Fruit fly (Drosophila melanogaster) whole organism, embryonic: ENCODE measurements around the gene Kaz-m1.

ENCODE experiments used
- Adf1 ChIP-seq: fragments of 200-800 bp; sonication (Bioruptor generic); IDR thresholded peaks from 2 replicates; pipeline ENCODE4 v1.3.6; 2022; ENCODE audit warnings: missing biosample characterization, missing genetic modification characterization
- CG10431 ChIP-seq: fragments of 200-800 bp; sonication (Bioruptor generic); optimal IDR thresholded peaks from 3 replicates; lab custom pipeline; 2018; ENCODE audit warnings: missing biosample characterization, mild to moderate bottlenecking, missing genetic modification characterization
- CG10565 ChIP-seq: fragments of 200-800 bp; sonication (Bioruptor generic); optimal IDR thresholded peaks from 3 replicates; lab custom pipeline; 2016; ENCODE audit warnings: missing biosample characterization, mild to moderate bottlenecking, missing genetic modification characterization
- CG10959 ChIP-seq: fragments of 200-800 bp; sonication (Bioruptor generic); IDR thresholded peaks from 2 replicates; pipeline ENCODE4 v1.3.6; 2022; ENCODE audit warnings: missing biosample characterization, missing genetic modification characterization
- CG13424 ChIP-seq: fragments of 200-800 bp; sonication (Bioruptor generic); optimal IDR thresholded peaks from 2 replicates; lab custom pipeline; 2019; ENCODE audit warnings: missing biosample characterization, mild to moderate bottlenecking, missing genetic modification characterization, moderate library complexity
- CG15514 ChIP-seq: fragments of 200-800 bp; sonication (Bioruptor generic); optimal IDR thresholded peaks from 3 replicates; lab custom pipeline; 2017; ENCODE audit warnings: missing biosample characterization, missing genetic modification characterization, mild to moderate bottlenecking, moderate library complexity, missing genetic modification reagents
- CG16779 ChIP-seq: fragments of 200-800 bp; sonication (Bioruptor generic); IDR thresholded peaks from 2 replicates; pipeline ENCODE4 v1.3.6; 2022; ENCODE audit warnings: missing biosample characterization, missing genetic modification characterization
- CG18011 ChIP-seq: fragments of 200-800 bp; sonication (Bioruptor generic); optimal IDR thresholded peaks from 2 replicates; lab custom pipeline; 2017; ENCODE audit warnings: missing biosample characterization, missing genetic modification characterization, mild to moderate bottlenecking, moderate library complexity, missing genotype
- CG18262 ChIP-seq: fragments of 200-800 bp; optimal IDR thresholded peaks from 3 replicates; lab custom pipeline; 2019; ENCODE audit warnings: missing biosample characterization, mild to moderate bottlenecking, missing genetic modification characterization, moderate library complexity
- CG31365 ChIP-seq: fragments of 200-800 bp; sonication (Bioruptor generic); optimal IDR thresholded peaks from 2 replicates; lab custom pipeline; 2018; ENCODE audit warnings: missing biosample characterization, mild to moderate bottlenecking, missing genetic modification characterization
- CG31441 ChIP-seq: fragments of 200-800 bp; sonication (Bioruptor generic); IDR thresholded peaks from 2 replicates; pipeline ENCODE4 v1.3.6; 2022; ENCODE audit warnings: missing biosample characterization, missing genetic modification characterization
- CG32767 ChIP-seq: fragments of 200-800 bp; sonication (Bioruptor generic); IDR thresholded peaks from 2 replicates; pipeline ENCODE4 v1.3.6; 2022; ENCODE audit warnings: missing biosample characterization, missing genetic modification characterization
- CG34422 ChIP-seq: fragments of 200-800 bp; sonication (Bioruptor generic); IDR thresholded peaks from 3 replicates; pipeline ENCODE4 v1.3.6; 2022; ENCODE audit warnings: missing biosample characterization, missing genetic modification characterization
- CG3726 ChIP-seq: fragments of 200-800 bp; sonication (Bioruptor generic); IDR thresholded peaks from 3 replicates; pipeline ENCODE4, ENCODE4 v1.3.6; 2022; ENCODE audit warnings: missing biosample characterization, missing genetic modification characterization
- CG43689 ChIP-seq: fragments of 200-800 bp; sonication (Bioruptor generic); IDR thresholded peaks from 2 replicates; pipeline ENCODE4 v1.3.6; 2022; ENCODE audit warnings: missing biosample characterization, missing genetic modification characterization
- CG5180 ChIP-seq: fragments of 200-800 bp; sonication (Bioruptor generic); optimal IDR thresholded peaks from 3 replicates; lab custom pipeline; 2017; ENCODE audit warnings: missing biosample characterization, missing genetic modification characterization, mild to moderate bottlenecking, moderate library complexity, missing genetic modification reagents
- CG7745 ChIP-seq: fragments of 200-800 bp; sonication (Bioruptor generic); optimal IDR thresholded peaks from 2 replicates; lab custom pipeline; 2018; ENCODE audit warnings: missing biosample characterization, mild to moderate bottlenecking, missing genetic modification characterization, moderate library complexity
- CG9876 ChIP-seq: fragments of 200-800 bp; sonication (Bioruptor generic); optimal IDR thresholded peaks from 2 replicates; lab custom pipeline; 2016; ENCODE audit warnings: missing biosample characterization, missing genetic modification characterization
- CHES-1-like ChIP-seq: fragments of 200-800 bp; sonication (Bioruptor generic); optimal IDR thresholded peaks from 2 replicates; lab custom pipeline; 2016; ENCODE audit warnings: missing biosample characterization, missing genetic modification characterization
- Camta ChIP-seq: fragments of 200-800 bp; sonication (Bioruptor generic); optimal IDR thresholded peaks from 2 replicates; lab custom pipeline; 2016; ENCODE audit warnings: missing biosample characterization, missing genetic modification characterization
- Dek ChIP-seq: fragments of 200-800 bp; sonication (Bioruptor generic); optimal IDR thresholded peaks from 3 replicates; lab custom pipeline; 2019; ENCODE audit warnings: missing biosample characterization, mild to moderate bottlenecking, missing genetic modification characterization, moderate library complexity
- Doc2 ChIP-seq: fragments of 200-800 bp; sonication (Bioruptor generic); IDR thresholded peaks from 2 replicates; pipeline ENCODE4 v1.3.6; 2022; ENCODE audit warnings: missing biosample characterization, missing genetic modification characterization
- Fer3 ChIP-seq: fragments of 200-800 bp; sonication (Bioruptor generic); optimal IDR thresholded peaks from 2 replicates; lab custom pipeline; 2018; ENCODE audit warnings: missing biosample characterization, mild to moderate bottlenecking, missing genetic modification characterization, moderate library complexity
- Hr39 ChIP-seq: fragments of >200 bp; optimal IDR thresholded peaks from 2 replicates; lab custom pipeline; 2017
- Med ChIP-seq: fragments of 200-800 bp; sonication (Bioruptor generic); peaks from one replicate; lab custom pipeline; 2016; ENCODE audit warnings: missing biosample characterization, missing genetic modification characterization, mild to moderate bottlenecking, inconsistent platforms, moderate library complexity
- Mrtf ChIP-seq: fragments of 200-800 bp; sonication (Bioruptor generic); IDR thresholded peaks from 3 replicates; pipeline ENCODE4 v1.3.6; 2022; ENCODE audit warnings: missing biosample characterization, missing genetic modification characterization
- Rfx ChIP-seq: fragments of 200-800 bp; sonication (Bioruptor generic); IDR thresholded peaks from 2 replicates; pipeline ENCODE4 v1.3.6; 2022; ENCODE audit warnings: missing biosample characterization, missing genetic modification characterization
- Trl ChIP-seq, 3 experiments: fragments of >200 bp in 2 of 3; fragments of 200-800 bp in 1 of 3; sonication (Bioruptor generic) in 1 of 3; optimal IDR thresholded peaks; 2 replicates in 1 of 3; 3 replicates in 2 of 3; lab custom pipeline; 2016 to 2017; ENCODE audit warnings: missing biosample characterization in 1 of 3, missing genetic modification characterization in 1 of 3
- abd-A ChIP-seq: fragments of 200-800 bp; sonication (Bioruptor generic); optimal IDR thresholded peaks from 3 replicates; lab custom pipeline; 2019; ENCODE audit warnings: missing biosample characterization, mild to moderate bottlenecking, missing genetic modification characterization, moderate library complexity
- ac ChIP-seq: fragments of 200-800 bp; sonication (Bioruptor generic); optimal IDR thresholded peaks from 3 replicates; lab custom pipeline; 2017; ENCODE audit warnings: missing biosample characterization, mild to moderate bottlenecking, missing genetic modification characterization
- btn ChIP-seq: fragments of 200-800 bp; sonication (Bioruptor generic); optimal IDR thresholded peaks from 2 replicates; lab custom pipeline; 2016; ENCODE audit warnings: missing biosample characterization, missing genetic modification characterization
- cato ChIP-seq: fragments of 200-800 bp; sonication (Bioruptor generic); optimal IDR thresholded peaks from 2 replicates; lab custom pipeline; 2016; ENCODE audit warnings: missing biosample characterization, missing genetic modification characterization, borderline replicate concordance
- crc ChIP-seq: fragments of 200-800 bp; sonication (Bioruptor generic); optimal IDR thresholded peaks from 2 replicates; lab custom pipeline; 2016; ENCODE audit warnings: missing biosample characterization, missing genetic modification characterization
- croc ChIP-seq: fragments of 200-800 bp; sonication (Bioruptor generic); conservative IDR thresholded peaks from 3 replicates; pipeline ENCODE4 v1.3.6; 2022; ENCODE audit warnings: missing biosample characterization, missing genetic modification characterization
- crol ChIP-seq: fragments of 200-800 bp; sonication (Bioruptor generic); IDR thresholded peaks from 2 replicates; pipeline ENCODE4 v1.3.6; 2022; ENCODE audit warnings: missing biosample characterization, missing genetic modification characterization
- dpn ChIP-seq, 2 experiments: fragments of 200-800 bp; sonication (Bioruptor generic); optimal IDR thresholded peaks; 3 replicates each; lab custom pipeline; 2016; ENCODE audit warnings: missing biosample characterization in 2 of 2, missing genetic modification characterization in 2 of 2
- emc ChIP-seq: fragments of 200-800 bp; sonication (Bioruptor generic); optimal IDR thresholded peaks from 2 replicates; lab custom pipeline; 2016; ENCODE audit warnings: missing biosample characterization, missing genetic modification characterization
- esg ChIP-seq: fragments of 200-800 bp; sonication (Bioruptor generic); conservative IDR thresholded peaks from 2 replicates; pipeline ENCODE4 v1.3.6; 2022; ENCODE audit warnings: missing biosample characterization, missing genetic modification characterization
- gsb-n ChIP-seq: fragments of 200-800 bp; sonication (Bioruptor generic); optimal IDR thresholded peaks from 3 replicates; lab custom pipeline; 2018; ENCODE audit warnings: missing biosample characterization, mild to moderate bottlenecking, missing genetic modification characterization
- her ChIP-seq: fragments of 200-800 bp; sonication (Bioruptor generic); optimal IDR thresholded peaks from 2 replicates; lab custom pipeline; 2016; ENCODE audit warnings: missing biosample characterization, missing genetic modification characterization
- jing ChIP-seq: fragments of 200-800 bp; sonication (Bioruptor generic); optimal IDR thresholded peaks from 2 replicates; lab custom pipeline; 2018; ENCODE audit warnings: missing biosample characterization, mild to moderate bottlenecking, missing genetic modification characterization
- nerfin-1 ChIP-seq: fragments of 200-800 bp; sonication (Bioruptor generic); optimal IDR thresholded peaks from 3 replicates; lab custom pipeline; 2019; ENCODE audit warnings: missing biosample characterization, mild to moderate bottlenecking, missing genetic modification characterization, moderate library complexity
- oc ChIP-seq: fragments of 200-800 bp; sonication (Bioruptor generic); optimal IDR thresholded peaks from 2 replicates; lab custom pipeline; 2018; ENCODE audit warnings: missing biosample characterization, mild to moderate bottlenecking, missing genetic modification characterization, moderate library complexity
- schlank ChIP-seq: fragments of 200-800 bp; sonication (Bioruptor generic); optimal IDR thresholded peaks from 2 replicates; lab custom pipeline; 2018; ENCODE audit warnings: missing biosample characterization, mild to moderate bottlenecking, missing genetic modification characterization
- slou ChIP-seq: fragments of 200-800 bp; sonication (Bioruptor generic); optimal IDR thresholded peaks from 3 replicates; lab custom pipeline; 2016; ENCODE audit warnings: missing biosample characterization, missing genetic modification characterization
- sr ChIP-seq: fragments of 200-800 bp; sonication (Bioruptor generic); IDR thresholded peaks from 3 replicates; pipeline ENCODE4 v1.3.6; 2022; ENCODE audit warnings: missing biosample characterization, missing genetic modification characterization
- wek ChIP-seq: fragments of 200-800 bp; sonication (Bioruptor generic); optimal IDR thresholded peaks from 3 replicates; lab custom pipeline; 2018; ENCODE audit warnings: missing biosample characterization, mild to moderate bottlenecking, missing genetic modification characterization, moderate library complexity
- zen ChIP-seq: fragments of 200-800 bp; sonication (Bioruptor generic); optimal IDR thresholded peaks from 3 replicates; lab custom pipeline; 2018; ENCODE audit warnings: missing biosample characterization, mild to moderate bottlenecking, missing genetic modification characterization, moderate library complexity

Kaz-m1 gene

dm6 chr3R:26036153-26037144, 21.9 kb downstream of the Kaz-m1 start (continued):
- TF ChIP-seq gsb-n (tag; lab: Kevin White, UChicago) (peak; percentile 97), croc (peak; percentile 88), Hr39 (lab: Kevin White, UChicago) (no peak), CG34422 (GFP tag; lab: Robert Waterston, UW) (peak; percentile 25; the same call in 1 of the 3 replicates), CG10565 (peak; percentile 17), CG10959 (GFP tag; lab: Robert Waterston, UW) (peak; percentile 85), emc (GFP tag; lab: Kevin White, UChicago) (no peak), ac (peak; percentile 94), oc (tag; lab: Kevin White, UChicago) (peak; percentile 84), sr (GFP tag; lab: Robert Waterston, UW) (no peak), CG31441 (GFP tag; lab: Robert Waterston, UW) (peak; percentile 98), cato (GFP tag; lab: Kevin White, UChicago) (peak; percentile 59), Dek (tag; lab: Kevin White, UChicago) (peak; percentile 57), Med (GFP tag; lab: Kevin White, UChicago) (peak; percentile 76), CG5180 (GFP tag; lab: Kevin White, UChicago) (peak; percentile 82), Adf1 (GFP tag; lab: Robert Waterston, UW) (no peak), CG43689 (GFP tag; lab: Robert Waterston, UW) (no peak), CG31365 (tag; lab: Kevin White, UChicago) (peak; percentile 25), crol (GFP tag; lab: Robert Waterston, UW) (no peak), CG18011 (GFP tag; lab: Kevin White, UChicago) (no peak), CG13424 (peak; percentile 95), Rfx (GFP tag; lab: Robert Waterston, UW) (no peak), CG15514 (no peak), dpn (GFP tag; optimal IDR thresholded peaks at IDR 0.05; lab: Kevin White, UChicago) (peak; percentile 60 to 65), CG9876 (peak; percentile 3), crc (GFP tag; lab: Kevin White, UChicago) (peak; percentile 52), CG3726 (GFP tag; lab: Robert Waterston, UW) (no peak), CG7745 (tag; lab: Kevin White, UChicago) (peak; percentile 76), CG32767 (GFP tag; lab: Robert Waterston, UW) (peak; percentile 55; the same call in 1 of the 2 replicates), schlank (no peak), CG16779 (GFP tag; lab: Robert Waterston, UW) (no peak), Mrtf (no peak; the same call in 2 of the 3 replicates), her (GFP tag; lab: Kevin White, UChicago) (peak; percentile 26), Doc2 (GFP tag; lab: Robert Waterston, UW) (no peak), esg (GFP tag; lab: Robert Waterston, UW) (peak; percentile 59), CHES-1-like (GFP tag; lab: Kevin White, UChicago) (peak; percentile 58), CG10431 (GFP tag; lab: Kevin White, UChicago) (peak; percentile 92), wek (GFP tag; lab: Kevin White, UChicago) (peak; percentile 7), CG18262 (tag; lab: Kevin White, UChicago) (peak; percentile 99), abd-A (tag; lab: Kevin White, UChicago) (peak; percentile 11), nerfin-1 (tag; lab: Kevin White, UChicago) (peak; percentile 94), Fer3 (tag; lab: Kevin White, UChicago) (peak; percentile 57), Trl (optimal IDR thresholded peaks at IDR 0.05; lab: Kevin White, UChicago) (peak; percentile 0 to 97), Trl (GFP tag; optimal IDR thresholded peaks at IDR 0.05; lab: Kevin White, UChicago) (peak; percentile 23), zen (tag; lab: Kevin White, UChicago) (peak; percentile 97), btn (GFP tag; lab: Kevin White, UChicago) (peak; percentile 66), jing (GFP tag; lab: Kevin White, UChicago) (peak; percentile 55), slou (GFP tag; lab: Kevin White, UChicago) (no peak), Camta (GFP tag; lab: Kevin White, UChicago) (peak; percentile 76)
